Fruit fly (Drosophila melanogaster) whole organism, embryonic: Measurements from ENCODE around the gene CG31548.

ENCODE experiments used
- Asciz ChIP-seq: fragments of 200-800 bp; sonication (Bioruptor generic); optimal IDR thresholded peaks from 2 replicates; lab custom pipeline; 2017; ENCODE audit warnings: missing biosample characterization, mild to moderate bottlenecking, missing genetic modification characterization, missing genetic modification reagents
- Awh ChIP-seq: fragments of 200-800 bp; sonication (Bioruptor generic); IDR thresholded peaks from 2 replicates; pipeline ENCODE4, ENCODE4 v1.3.6; 2022; ENCODE audit warnings: missing biosample characterization, missing genetic modification characterization
- Bdp1 ChIP-seq: fragments of 200-800 bp; sonication (Bioruptor generic); optimal IDR thresholded peaks from 3 replicates; lab custom pipeline; 2016; ENCODE audit warnings: missing biosample characterization, missing genetic modification characterization
- Blimp-1 ChIP-seq: fragments of 200-800 bp; sonication (Bioruptor generic); optimal IDR thresholded peaks from 3 replicates; lab custom pipeline; 2018; ENCODE audit warnings: missing biosample characterization, missing genetic modification characterization, mild to moderate bottlenecking, moderate library complexity, missing genetic modification reagents
- C15 ChIP-seq: fragments of 200-800 bp; sonication (Bioruptor generic); IDR thresholded peaks from 3 replicates; pipeline ENCODE4 v1.3.6; 2022; ENCODE audit warnings: missing biosample characterization, missing genetic modification characterization
- CG10321 ChIP-seq: fragments of 200-800 bp; sonication (Bioruptor generic); IDR thresholded peaks from 2 replicates; pipeline ENCODE4 v1.3.6; 2022; ENCODE audit warnings: missing biosample characterization, missing genetic modification characterization
- CG10366 ChIP-seq: fragments of 200-800 bp; sonication (Bioruptor generic); IDR thresholded peaks from 2 replicates; pipeline ENCODE4 v1.3.6; 2022; ENCODE audit warnings: missing biosample characterization, missing genetic modification characterization
- CG16863 ChIP-seq: fragments of 200-800 bp; sonication (Bioruptor generic); optimal IDR thresholded peaks from 3 replicates; lab custom pipeline; 2016; ENCODE audit warnings: missing biosample characterization, missing genetic modification characterization
- CG18619 ChIP-seq: fragments of 200-800 bp; sonication (Bioruptor generic); optimal IDR thresholded peaks from 3 replicates; lab custom pipeline; 2017; ENCODE audit warnings: missing biosample characterization, mild to moderate bottlenecking, missing genetic modification characterization
- CG30431 ChIP-seq: fragments of 200-800 bp; sonication (Bioruptor generic); optimal IDR thresholded peaks from 2 replicates; lab custom pipeline; 2017; ENCODE audit warnings: missing biosample characterization, missing genetic modification characterization
- CG33213 ChIP-seq: fragments of 200-800 bp; sonication (Bioruptor generic); optimal IDR thresholded peaks from 3 replicates; lab custom pipeline; 2016; ENCODE audit warnings: missing biosample characterization, missing genetic modification characterization
- CG33557 ChIP-seq: fragments of 200-800 bp; sonication (Bioruptor generic); optimal IDR thresholded peaks from 2 replicates; lab custom pipeline; 2019; ENCODE audit warnings: missing biosample characterization, mild to moderate bottlenecking, missing genetic modification characterization, moderate library complexity
- CG4404 ChIP-seq: fragments of 200-800 bp; sonication (Bioruptor generic); IDR thresholded peaks from 2 replicates; pipeline ENCODE4 v1.3.6; 2022; ENCODE audit warnings: missing biosample characterization, missing genetic modification characterization
- CG6791 ChIP-seq: fragments of 200-800 bp; sonication (Bioruptor generic); IDR thresholded peaks from 3 replicates; pipeline ENCODE4 v1.3.6; 2022; ENCODE audit warnings: missing biosample characterization, missing genetic modification characterization; ENCODE audit not compliant: partially characterized antibody
- CG6813 ChIP-seq: fragments of 200-800 bp; sonication (Bioruptor generic); optimal IDR thresholded peaks from 2 replicates; lab custom pipeline; 2017; ENCODE audit warnings: missing biosample characterization, missing genetic modification characterization, mild to moderate bottlenecking, moderate library complexity, missing genetic modification reagents
- CG7786 ChIP-seq: fragments of 200-800 bp; sonication (Bioruptor generic); optimal IDR thresholded peaks from 2 replicates; lab custom pipeline; 2016; ENCODE audit warnings: missing biosample characterization, missing genetic modification characterization
- CG7963 ChIP-seq: fragments of 200-800 bp; sonication (Bioruptor generic); IDR thresholded peaks from 3 replicates; pipeline ENCODE4 v1.3.6; 2022; ENCODE audit warnings: missing biosample characterization, missing genetic modification characterization; ENCODE audit not compliant: partially characterized antibody
- CG8924 ChIP-seq: fragments of 200-800 bp; optimal IDR thresholded peaks from 3 replicates; lab custom pipeline; 2019; ENCODE audit warnings: missing biosample characterization, mild to moderate bottlenecking, missing genetic modification characterization, moderate library complexity
- CG9609 ChIP-seq: fragments of 200-800 bp; sonication (Bioruptor generic); optimal IDR thresholded peaks from 3 replicates; lab custom pipeline; 2016; ENCODE audit warnings: missing biosample characterization, missing genetic modification characterization
- CTCF ChIP-seq: fragments of 200-800 bp; sonication (Bioruptor generic); optimal IDR thresholded peaks from 2 replicates; lab custom pipeline; 2017; ENCODE audit warnings: missing biosample characterization, mild to moderate bottlenecking, missing genetic modification characterization, moderate library complexity
- Dfd ChIP-seq, 2 experiments: fragments of >200 bp; optimal IDR thresholded peaks; 2 replicates each; lab custom pipeline; 2017; ENCODE audit warnings: missing biosample characterization in 2 of 2, missing genetic modification characterization in 2 of 2
- Drgx ChIP-seq: fragments of 200-800 bp; sonication (Bioruptor generic); IDR thresholded peaks from 2 replicates; pipeline ENCODE4 v1.3.6; 2022; ENCODE audit warnings: missing biosample characterization, missing genetic modification characterization
- Elba2 ChIP-seq: fragments of 200-800 bp; sonication (Bioruptor generic); optimal IDR thresholded peaks from 3 replicates; lab custom pipeline; 2016; ENCODE audit warnings: missing biosample characterization, missing genetic modification characterization
- HmgD ChIP-seq: fragments of 200-800 bp; sonication (Bioruptor generic); optimal IDR thresholded peaks from 3 replicates; lab custom pipeline; 2016; ENCODE audit warnings: missing biosample characterization, missing genetic modification characterization
- Jarid2 ChIP-seq: fragments of 200-800 bp; sonication (Bioruptor generic); optimal IDR thresholded peaks from 3 replicates; lab custom pipeline; 2017; ENCODE audit warnings: mild to moderate bottlenecking, missing biosample characterization, missing genetic modification reagents, missing genetic modification characterization
- Lhr ChIP-seq: fragments of 200-800 bp; sonication (Bioruptor generic); optimal IDR thresholded peaks from 3 replicates; lab custom pipeline; 2017; ENCODE audit warnings: mild to moderate bottlenecking, missing biosample characterization, missing genetic modification reagents, missing genetic modification characterization
- abd-A ChIP-seq: fragments of 200-800 bp; sonication (Bioruptor generic); optimal IDR thresholded peaks from 3 replicates; lab custom pipeline; 2019; ENCODE audit warnings: missing biosample characterization, mild to moderate bottlenecking, missing genetic modification characterization, moderate library complexity
- ara ChIP-seq: fragments of 200-800 bp; sonication (Bioruptor generic); IDR thresholded peaks from 2 replicates; pipeline ENCODE4 v1.3.6; 2022; ENCODE audit warnings: missing biosample characterization, missing genetic modification characterization
- az2 ChIP-seq: fragments of 200-800 bp; sonication (Bioruptor generic); optimal IDR thresholded peaks from 3 replicates; lab custom pipeline; 2016; ENCODE audit warnings: missing biosample characterization, missing genetic modification characterization
- cas ChIP-seq: fragments of 200-800 bp; sonication (Bioruptor generic); IDR thresholded peaks from 2 replicates; pipeline ENCODE4 v1.3.6; 2022; ENCODE audit warnings: missing biosample characterization, missing genetic modification characterization
- cg ChIP-seq: fragments of 200-800 bp; sonication (Bioruptor generic); optimal IDR thresholded peaks from 3 replicates; lab custom pipeline; 2019; ENCODE audit warnings: missing biosample characterization, mild to moderate bottlenecking, missing genetic modification characterization, moderate library complexity
- chm ChIP-seq: fragments of 200-800 bp; sonication (Bioruptor generic); IDR thresholded peaks from 2 replicates; pipeline ENCODE4 v1.3.6; 2022; ENCODE audit warnings: missing biosample characterization, missing genetic modification characterization
- crc ChIP-seq: fragments of 200-800 bp; sonication (Bioruptor generic); optimal IDR thresholded peaks from 2 replicates; lab custom pipeline; 2016; ENCODE audit warnings: missing biosample characterization, missing genetic modification characterization
- disco-r ChIP-seq: fragments of 200-800 bp; sonication (Bioruptor generic); optimal IDR thresholded peaks from 2 replicates; lab custom pipeline; 2016; ENCODE audit warnings: missing biosample characterization, missing genetic modification characterization
- fu2 ChIP-seq: fragments of 200-800 bp; sonication (Bioruptor generic); optimal IDR thresholded peaks from 2 replicates; lab custom pipeline; 2016; ENCODE audit warnings: missing biosample characterization, missing genetic modification characterization
- grau ChIP-seq: fragments of 200-800 bp; optimal IDR thresholded peaks from 3 replicates; lab custom pipeline; 2019; ENCODE audit warnings: missing biosample characterization, mild to moderate bottlenecking, missing genetic modification characterization, moderate library complexity
- gsb ChIP-seq: fragments of 200-800 bp; sonication (Bioruptor generic); IDR thresholded peaks from 2 replicates; pipeline ENCODE4 v1.3.6; 2022; ENCODE audit warnings: missing biosample characterization, missing genetic modification characterization
- gsb-n ChIP-seq: fragments of 200-800 bp; sonication (Bioruptor generic); optimal IDR thresholded peaks from 3 replicates; lab custom pipeline; 2018; ENCODE audit warnings: missing biosample characterization, mild to moderate bottlenecking, missing genetic modification characterization
- org-1 ChIP-seq: fragments of 200-800 bp; sonication (Bioruptor generic); optimal IDR thresholded peaks from 2 replicates; lab custom pipeline; 2017; ENCODE audit warnings: missing biosample characterization, missing genetic modification characterization
- otp ChIP-seq: fragments of 200-800 bp; sonication (Bioruptor generic); IDR thresholded peaks from 3 replicates; pipeline ENCODE4, ENCODE4 v1.3.6; 2022; ENCODE audit warnings: missing biosample characterization, missing genetic modification characterization
- pfk ChIP-seq: fragments of 200-800 bp; sonication (Bioruptor generic); optimal IDR thresholded peaks from 2 replicates; lab custom pipeline; 2018; ENCODE audit warnings: missing biosample characterization, mild to moderate bottlenecking, missing genetic modification characterization, moderate library complexity
- prd ChIP-seq, 3 experiments: fragments of >200 bp in 2 of 3; fragments of 200-800 bp in 1 of 3; sonication (Bioruptor generic) in 1 of 3; optimal IDR thresholded peaks in 2 of 3; IDR thresholded peaks in 1 of 3; 2 replicates in 2 of 3; 3 replicates in 1 of 3; pipeline versions ENCODE4 v1.3.6 to Lab custom; 2017 to 2022; ENCODE audit warnings: missing biosample characterization in 1 of 3, missing genetic modification characterization in 1 of 3
- row ChIP-seq: fragments of 200-800 bp; sonication (Bioruptor generic); IDR thresholded peaks from 3 replicates; pipeline ENCODE4 v1.3.6; 2022; ENCODE audit warnings: missing biosample characterization, missing genetic modification characterization
- slbo ChIP-seq: fragments of 200-800 bp; sonication (Bioruptor generic); IDR thresholded peaks from 2 replicates; pipeline ENCODE4 v1.3.6; 2022; ENCODE audit warnings: missing biosample characterization, missing genetic modification characterization
- sna ChIP-seq: fragments of 200-800 bp; sonication (Bioruptor generic); IDR thresholded peaks from 2 replicates; pipeline ENCODE4 v1.3.6; 2022; ENCODE audit warnings: missing biosample characterization, missing genetic modification characterization; ENCODE audit not compliant: partially characterized antibody
- so ChIP-seq: fragments of 200-800 bp; sonication (Bioruptor generic); IDR thresholded peaks from 3 replicates; pipeline ENCODE4 v1.3.6; 2022; ENCODE audit warnings: missing biosample characterization, missing genetic modification characterization
- sr ChIP-seq: fragments of 200-800 bp; sonication (Bioruptor generic); IDR thresholded peaks from 3 replicates; pipeline ENCODE4 v1.3.6; 2022; ENCODE audit warnings: missing biosample characterization, missing genetic modification characterization
- tin ChIP-seq: fragments of 200-800 bp; sonication (Bioruptor generic); optimal IDR thresholded peaks from 3 replicates; lab custom pipeline; 2016; ENCODE audit warnings: missing biosample characterization, missing genetic modification characterization
- tx ChIP-seq: fragments of 200-800 bp; sonication (Bioruptor generic); optimal IDR thresholded peaks from 2 replicates; lab custom pipeline; 2016; ENCODE audit warnings: missing biosample characterization, missing genetic modification characterization

The CG31548 gene

DNA sequence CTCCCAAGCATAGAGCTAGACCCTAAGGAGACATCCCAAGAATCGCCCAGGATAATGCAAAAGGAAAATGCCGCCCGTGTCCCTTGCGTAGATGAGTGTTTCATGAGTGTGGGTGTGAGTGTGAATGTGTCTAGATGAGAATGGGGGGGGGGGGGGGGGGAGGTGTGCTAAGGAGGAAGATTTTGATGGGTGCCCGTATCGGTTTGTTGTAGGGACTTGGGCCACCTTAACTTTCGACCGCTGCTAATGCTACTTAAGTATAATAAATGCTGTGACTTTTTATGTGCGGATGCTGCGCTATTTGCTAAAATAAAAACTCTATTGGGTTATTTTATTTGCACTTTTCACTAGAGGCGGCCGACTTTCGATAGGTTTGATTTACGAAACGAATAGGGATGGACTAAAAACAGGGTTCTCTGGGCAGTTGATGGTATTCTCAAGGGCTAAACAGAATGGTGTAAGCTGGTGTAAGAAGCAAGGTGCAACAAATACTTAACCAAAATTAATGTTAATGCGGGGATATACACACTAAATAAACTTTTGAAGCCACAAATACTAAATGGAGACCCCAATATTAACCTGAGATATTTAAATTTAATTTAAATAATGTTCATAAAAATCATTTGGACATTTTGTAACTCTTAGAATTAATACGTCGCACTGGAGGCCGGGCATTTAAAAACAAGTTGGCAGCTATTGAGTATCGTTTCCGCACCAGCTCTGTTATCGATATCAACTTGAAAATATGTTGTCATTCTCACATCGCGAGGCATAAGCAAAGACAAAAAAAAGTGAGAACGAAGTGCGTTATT is 32.5 kb upstream of the CG31548 start, which contains the start of the genes Xe7 and Atg17 (continued):
- TF ChIP-seq Asciz: peak; percentile 24
- TF ChIP-seq CG9609 (GFP tag; lab: Kevin White, UChicago): peak; percentile 89
- TF ChIP-seq Awh: peak; percentile 67
- peak; percentile 77 for TF ChIP-seq ara (GFP tag; lab: Robert Waterston, UW)
- TF ChIP-seq cas (GFP tag; lab: Robert Waterston, UW): peak; percentile 66; the same call in 1 of the 2 replicates
- TF ChIP-seq CG6813 (GFP tag; lab: Kevin White, UChicago): peak; percentile 48
- peak; percentile 91 for TF ChIP-seq az2 (GFP tag; lab: Kevin White, UChicago)
- TF ChIP-seq CG30431 (GFP tag; lab: Kevin White, UChicago): peak; percentile 86
- TF ChIP-seq Lhr (GFP tag; lab: Kevin White, UChicago): peak; percentile 85
- TF ChIP-seq abd-A: no peak
- TF ChIP-seq otp (GFP tag; lab: Robert Waterston, UW): no peak; the same call in 2 of the 3 replicates
- peak; percentile 67; the same call in 1 of the 3 replicates for TF ChIP-seq C15 (GFP tag; lab: Robert Waterston, UW)
- no peak for TF ChIP-seq prd (optimal IDR thresholded peaks at IDR 0.05; lab: Kevin White, UChicago)
- TF ChIP-seq prd (GFP tag; IDR thresholded peaks at IDR 0.05; lab: Robert Waterston, UW): peak; percentile 96
- TF ChIP-seq CG8924 (tag; lab: Kevin White, UChicago): peak; percentile 89
- peak; percentile 88 for TF ChIP-seq tx (GFP tag; lab: Kevin White, UChicago)
- TF ChIP-seq CG33557 (GFP tag; lab: Kevin White, UChicago): peak; percentile 90
- TF ChIP-seq CG18619: peak; percentile 92
- TF ChIP-seq Dfd (GFP tag; optimal IDR thresholded peaks at IDR 0.05; lab: Kevin White, UChicago): peak in 1 of 2 experiments; percentile 93
- peak; percentile 96 for TF ChIP-seq CG4404 (GFP tag; lab: Robert Waterston, UW)
- peak; percentile 95 for TF ChIP-seq tin (GFP tag; lab: Kevin White, UChicago)
- peak; percentile 72 for TF ChIP-seq org-1 (GFP tag; lab: Kevin White, UChicago)
- peak; percentile 95 for TF ChIP-seq row (GFP tag; lab: Robert Waterston, UW)
- peak; percentile 93 for TF ChIP-seq grau (tag; lab: Kevin White, UChicago)
- peak; percentile 76 for TF ChIP-seq Bdp1 (GFP tag; lab: Kevin White, UChicago)
- 0 out of 3 replicates have a peak, but pooled peaks have one; percentile 52 for TF ChIP-seq CG6791 (GFP tag; lab: Robert Waterston, UW)
- TF ChIP-seq disco-r (GFP tag; lab: Kevin White, UChicago): peak; percentile 71
- peak; percentile 96 for TF ChIP-seq slbo (GFP tag; lab: Robert Waterston, UW)
- TF ChIP-seq gsb (GFP tag; lab: Robert Waterston, UW): peak; percentile 76
- peak; percentile 91 for TF ChIP-seq CG10366 (GFP tag; lab: Robert Waterston, UW)
- TF ChIP-seq pfk (GFP tag; lab: Kevin White, UChicago): peak; percentile 43
- peak; percentile 34; the same call in 1 of the 2 replicates for TF ChIP-seq CG10321
- TF ChIP-seq gsb-n: no peak
- peak; percentile 78 for TF ChIP-seq CG16863 (GFP tag; lab: Kevin White, UChicago)
- peak; percentile 81 for TF ChIP-seq HmgD (GFP tag; lab: Kevin White, UChicago)
- peak; percentile 92 for TF ChIP-seq fu2 (GFP tag; lab: Kevin White, UChicago)
- peak; percentile 66 for TF ChIP-seq Elba2 (GFP tag; lab: Kevin White, UChicago)
- peak; percentile 83 for TF ChIP-seq Drgx (GFP tag; lab: Robert Waterston, UW)
- peak; percentile 56 for TF ChIP-seq crc
- TF ChIP-seq CG7786 (GFP tag; lab: Kevin White, UChicago): peak; percentile 85
- TF ChIP-seq sna (GFP tag; lab: Robert Waterston, UW): 0 out of 2 replicates have a peak, but pooled peaks have one; percentile 35
- peak; percentile 75; the same call in 1 of the 3 replicates for TF ChIP-seq so (GFP tag; lab: Robert Waterston, UW)
- no peak for TF ChIP-seq CG7963 (GFP tag; lab: Robert Waterston, UW)
- peak; percentile 58 for TF ChIP-seq Jarid2 (GFP tag; lab: Kevin White, UChicago)
- TF ChIP-seq CTCF (GFP tag; lab: Kevin White, UChicago): peak; percentile 25
- TF ChIP-seq Blimp-1 (GFP tag; lab: Kevin White, UChicago): peak; percentile 83
- TF ChIP-seq sr (GFP tag; lab: Robert Waterston, UW): peak; percentile 16; the same call in 1 of the 3 replicates
- peak; percentile 68 for TF ChIP-seq CG33213 (GFP tag; lab: Kevin White, UChicago)
- peak; percentile 35; the same call in 1 of the 2 replicates for TF ChIP-seq chm (GFP tag; lab: Robert Waterston, UW)
- peak; percentile 73 for TF ChIP-seq cg (GFP tag; lab: Kevin White, UChicago)
